Fruit fly (Drosophila melanogaster) whole organism, adult: ENCODE results near the gene Pli.

Experiments used
- CG11617 ChIP-seq: fragments of 200-800 bp; sonication (Bioruptor generic); optimal IDR thresholded peaks from 2 replicates; lab custom pipeline; 2017; ENCODE audit warnings: mild to moderate bottlenecking, missing biosample characterization, missing genetic modification reagents, missing genetic modification characterization
- CG12768 ChIP-seq: fragments of 200-800 bp; sonication (Bioruptor generic); optimal IDR thresholded peaks from 2 replicates; lab custom pipeline; 2017; ENCODE audit warnings: missing biosample characterization, missing genetic modification characterization, mild to moderate bottlenecking, moderate library complexity, missing genetic modification reagents
- CG14711 ChIP-seq: fragments of 200-800 bp; sonication (Bioruptor generic); optimal IDR thresholded peaks from 2 replicates; lab custom pipeline; 2018; ENCODE audit warnings: missing biosample characterization, mild to moderate bottlenecking, missing genetic modification characterization, moderate library complexity
- CG1620 ChIP-seq: fragments of 200-800 bp; sonication (Bioruptor generic); optimal IDR thresholded peaks from 2 replicates; lab custom pipeline; 2016; ENCODE audit warnings: missing biosample characterization, missing genetic modification characterization
- CG33017 ChIP-seq: fragments of 200-800 bp; sonication (Bioruptor generic); optimal IDR thresholded peaks from 2 replicates; lab custom pipeline; 2018; ENCODE audit warnings: missing biosample characterization, mild to moderate bottlenecking, missing genetic modification characterization, moderate library complexity
- CG5204 ChIP-seq: fragments of 200-800 bp; sonication (Bioruptor generic); optimal IDR thresholded peaks from 2 replicates; lab custom pipeline; 2016; ENCODE audit warnings: missing biosample characterization, missing genetic modification characterization
- CG7045 ChIP-seq: fragments of 200-800 bp; sonication (Bioruptor generic); optimal IDR thresholded peaks from 2 replicates; lab custom pipeline; 2017; ENCODE audit warnings: missing biosample characterization, mild to moderate bottlenecking, missing genetic modification characterization
- CG7101 ChIP-seq: fragments of 200-800 bp; sonication (Bioruptor generic); optimal IDR thresholded peaks from 2 replicates; lab custom pipeline; 2018; ENCODE audit warnings: missing biosample characterization, mild to moderate bottlenecking, missing genetic modification characterization, moderate library complexity
- Clk ChIP-seq: fragments of 200-800 bp; sonication (Bioruptor generic); optimal IDR thresholded peaks from 2 replicates; lab custom pipeline; 2017; ENCODE audit warnings: missing biosample characterization, missing genetic modification characterization
- Crg-1 ChIP-seq: fragments of 200-800 bp; sonication (Bioruptor generic); optimal IDR thresholded peaks from 2 replicates; lab custom pipeline; 2016; ENCODE audit warnings: missing biosample characterization, missing genetic modification characterization
- Hr96 ChIP-seq: fragments of 200-800 bp; sonication (Bioruptor generic); optimal IDR thresholded peaks from 2 replicates; lab custom pipeline; 2016; ENCODE audit warnings: missing biosample characterization, missing genetic modification characterization
- Mnt ChIP-seq: fragments of 200-800 bp; sonication (Bioruptor generic); optimal IDR thresholded peaks from 2 replicates; lab custom pipeline; 2016; ENCODE audit warnings: missing biosample characterization, mild to moderate bottlenecking, missing genetic modification characterization
- bab1 ChIP-seq: fragments of 200-800 bp; sonication (Bioruptor generic); optimal IDR thresholded peaks from 3 replicates; lab custom pipeline; 2019; ENCODE audit warnings: missing biosample characterization, mild to moderate bottlenecking, missing genetic modification characterization, moderate library complexity
- cic ChIP-seq: fragments of 200-800 bp; sonication (Bioruptor generic); optimal IDR thresholded peaks from 2 replicates; lab custom pipeline; 2017; ENCODE audit warnings: missing biosample characterization, mild to moderate bottlenecking, missing genetic modification characterization, moderate library complexity
- cnc ChIP-seq, 2 experiments: fragments of >200 bp; optimal IDR thresholded peaks; 2 replicates each; lab custom pipeline; 2017
- kay ChIP-seq: fragments of 200-800 bp; sonication (Bioruptor generic); peaks from one replicate; lab custom pipeline; 2016; ENCODE audit warnings: missing biosample characterization, missing genetic modification characterization, borderline replicate concordance
- ovo ChIP-seq: fragments of 200-800 bp; sonication (Bioruptor generic); optimal IDR thresholded peaks from 2 replicates; lab custom pipeline; 2016; ENCODE audit warnings: missing biosample characterization, missing genetic modification characterization
- pad ChIP-seq: fragments of 200-800 bp; sonication (Bioruptor generic); optimal IDR thresholded peaks from 3 replicates; lab custom pipeline; 2017; ENCODE audit warnings: missing biosample characterization, missing genetic modification characterization, mild to moderate bottlenecking, moderate library complexity, missing genetic modification reagents
- tj ChIP-seq: fragments of 200-800 bp; sonication (Bioruptor generic); optimal IDR thresholded peaks from 3 replicates; lab custom pipeline; 2017; ENCODE audit warnings: missing biosample characterization, mild to moderate bottlenecking, missing genetic modification characterization, moderate library complexity
- toe ChIP-seq: fragments of 200-800 bp; sonication (Bioruptor generic); optimal IDR thresholded peaks from 2 replicates; lab custom pipeline; 2016; ENCODE audit warnings: missing biosample characterization, missing genetic modification characterization

Pli gene

DNA sequence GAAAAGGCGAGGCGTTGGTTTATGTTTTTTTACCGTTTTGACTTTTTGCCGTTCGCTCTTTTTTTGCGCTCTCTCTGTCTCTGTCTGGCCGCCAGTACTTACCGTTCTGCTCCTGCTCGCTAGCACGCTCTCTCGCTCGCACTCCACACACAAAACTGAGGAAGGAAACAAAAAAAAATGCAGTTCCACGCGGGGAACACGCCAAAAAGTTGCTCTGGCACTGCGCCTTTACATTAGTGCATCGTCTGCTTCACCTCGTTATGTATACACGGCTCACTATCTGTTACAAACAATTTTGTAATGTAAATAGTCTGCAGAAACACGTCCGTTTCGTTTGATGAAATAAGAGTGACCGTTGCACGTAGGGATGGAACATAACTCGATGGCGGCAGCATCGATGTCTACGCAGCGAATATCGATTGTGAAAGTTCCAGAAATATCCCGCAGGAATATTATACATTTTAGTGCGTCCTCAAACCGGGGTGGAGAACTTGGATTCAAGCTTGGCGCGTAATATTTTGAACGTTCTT lies 70.9 kb downstream of the Pli start, which contains the start of the genes CG33111 and eIF4G2:
TSS of gene CG33111 (minus strand) at position 359 of the 530 bp plus-strand sequence.
TSS of gene eIF4G2 (minus strand) at position 359 of the 530 bp plus-strand sequence.
- TF ChIP-seq CG5204 (no peak), toe (no peak), Mnt (GFP tag; lab: Kevin White, UChicago) (peak; percentile 67), pad (peak; percentile 73), CG1620 (GFP tag; lab: Kevin White, UChicago) (peak; percentile 27), Clk (GFP tag; lab: Kevin White, UChicago) (no peak), CG7101 (peak; percentile 31), CG11617 (peak; percentile 51), kay (no peak), ovo (GFP tag; lab: Kevin White, UChicago) (peak; percentile 56), CG12768 (peak; percentile 47), cic (GFP tag; lab: Kevin White, UChicago) (peak; percentile 57), bab1 (GFP tag; lab: Kevin White, UChicago) (peak; percentile 75), CG33017 (tag; lab: Kevin White, UChicago) (no peak), tj (GFP tag; lab: Kevin White, UChicago) (peak; percentile 53), Crg-1 (GFP tag; lab: Kevin White, UChicago) (no peak), CG14711 (tag; lab: Kevin White, UChicago) (peak; percentile 8), cnc (optimal IDR thresholded peaks at IDR 0.05; lab: Kevin White, UChicago) (no peak), Hr96 (GFP tag; lab: Kevin White, UChicago) (peak; percentile 30), CG7045 (GFP tag; lab: Kevin White, UChicago) (peak; percentile 32)

DNA sequence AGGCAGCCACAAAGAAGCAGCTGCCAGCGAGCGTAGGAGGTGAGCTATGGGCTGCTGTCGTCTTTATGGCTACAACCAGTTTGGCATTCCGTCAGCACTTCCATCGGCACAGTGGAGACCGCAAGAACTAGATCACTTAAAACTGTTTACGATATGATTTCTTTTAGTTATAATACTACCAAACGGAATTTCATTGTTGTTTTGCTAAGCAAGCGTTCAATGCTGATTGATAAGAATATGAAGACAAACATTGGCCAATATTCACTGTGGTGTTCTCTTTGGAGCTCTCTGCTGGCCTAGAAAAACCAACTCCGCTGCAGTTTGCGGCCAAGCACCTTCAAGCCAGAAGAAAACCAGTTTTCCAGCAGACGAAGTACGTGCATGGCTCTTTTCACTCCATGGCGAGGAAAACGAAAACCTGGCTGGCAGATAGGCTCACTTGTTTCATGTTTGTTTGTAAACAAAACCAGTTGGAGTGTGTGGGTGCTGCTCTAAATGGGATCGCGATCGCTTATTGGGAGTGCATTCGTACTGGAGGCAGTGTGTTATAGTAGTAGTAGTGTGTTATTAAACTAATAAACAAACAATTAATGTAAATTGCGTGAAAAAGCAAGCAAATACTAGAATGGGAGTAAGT lies 72.2 kb downstream of the Pli start:
- TF ChIP-seq cic (GFP tag; lab: Kevin White, UChicago) (peak; percentile 65), Hr96 (GFP tag; lab: Kevin White, UChicago) (no peak), Clk (GFP tag; lab: Kevin White, UChicago) (no peak), Mnt (GFP tag; lab: Kevin White, UChicago) (no peak), tj (GFP tag; lab: Kevin White, UChicago) (peak; percentile 78), cnc (optimal IDR thresholded peaks at IDR 0.05; lab: Kevin White, UChicago) (no peak), kay (no peak), CG5204 (no peak), CG11617 (no peak), CG7045 (GFP tag; lab: Kevin White, UChicago) (no peak), CG14711 (tag; lab: Kevin White, UChicago) (no peak), pad (no peak), CG12768 (no peak), ovo (GFP tag; lab: Kevin White, UChicago) (no peak), Crg-1 (GFP tag; lab: Kevin White, UChicago) (no peak), bab1 (GFP tag; lab: Kevin White, UChicago) (peak; percentile 31), toe (no peak), CG7101 (no peak), CG1620 (GFP tag; lab: Kevin White, UChicago) (no peak), CG33017 (tag; lab: Kevin White, UChicago) (no peak)
